Worm (Caenorhabditis elegans): Measurements from ENCODE around the gene srx-22.

Gene srx-22

DNA sequence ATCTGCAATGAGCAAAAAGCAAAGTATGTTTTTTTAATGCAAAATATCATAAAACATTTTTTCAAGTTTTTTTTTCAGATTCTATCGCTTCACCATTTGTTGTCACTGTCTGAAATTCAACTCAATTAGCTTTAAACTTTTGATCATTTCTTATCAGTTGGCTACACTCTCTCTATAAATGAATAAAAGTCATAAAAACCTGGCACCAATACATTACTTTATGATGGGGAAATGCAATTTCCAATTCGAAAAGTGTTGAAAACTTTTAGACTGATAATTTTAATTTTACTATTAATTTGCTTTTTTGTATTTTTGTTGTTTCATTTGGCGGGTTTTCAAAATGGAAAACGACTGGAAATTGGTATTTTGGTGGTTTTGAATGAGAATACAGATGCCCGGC, 4.1 kb downstream of the srx-22 start, which contains the start of gene F31F4.1:
F31F4.1 (plus strand) TSS at position 203 of the 400 bp plus-strand sequence.
- TF ChIP-seq ceh-62 (tag; optimal IDR thresholded peaks at IDR 0.05) (no peak), ceh-32 (tag; optimal IDR thresholded peaks at IDR 0.05; ENCODE audit: poor library complexity) (no peak), aha-1 (tag) (peak; percentile 55), Y48G9A.11 (GFP tag; IDR thresholded peaks at IDR 0.05) (no peak), daf-16 (GFP tag; optimal IDR thresholded peaks at IDR 0.05) (no peak), daf-16 (tag; optimal IDR thresholded peaks at IDR 0.05) (peak; percentile 81), madf-9 (GFP tag; conservative IDR thresholded peaks at IDR 0.05) (no peak), ceh-28 (tag; optimal IDR thresholded peaks at IDR 0.05) (no peak), ZK546.5 (tag; optimal IDR thresholded peaks at IDR 0.05) (no peak), php-3 (GFP tag; IDR thresholded peaks at IDR 0.05) (peak; percentile 83), dve-1 (tag; optimal IDR thresholded peaks at IDR 0.05; ENCODE audit: insufficient read depth) (peak; percentile 47), R02D3.7 (tag; optimal IDR thresholded peaks at IDR 0.05) (no peak), nhr-28 (tag; optimal IDR thresholded peaks at IDR 0.05) (peak; percentile 63), pqm-1 (tag; optimal IDR thresholded peaks at IDR 0.05) (peak; percentile 75), nhr-77 (tag; optimal IDR thresholded peaks at IDR 0.05) (peak; percentile 63)

DNA sequence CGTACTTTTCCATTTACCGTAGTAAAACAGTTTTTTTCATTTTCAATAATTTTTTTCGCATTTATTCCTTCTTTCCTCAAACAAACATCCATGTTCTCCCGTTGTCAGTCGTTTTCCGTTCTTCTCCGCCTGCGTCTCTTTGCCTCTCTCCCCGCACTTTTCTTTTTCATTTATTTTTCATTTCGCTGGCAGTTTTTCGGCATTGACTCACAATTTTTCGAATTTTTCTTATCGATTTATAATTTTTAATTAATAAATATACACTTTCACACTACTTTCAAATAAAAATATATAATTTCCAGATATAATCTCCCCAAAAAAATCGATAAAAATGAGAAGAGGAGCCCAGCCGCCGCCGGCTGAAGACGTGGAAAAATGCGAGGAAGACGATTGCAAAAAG, 7.6 kb downstream of the srx-22 start, which contains the start of gene H25P19.1:
H25P19.1 (plus strand) TSS at position 301 of the 400 bp plus-strand sequence.
- TF ChIP-seq arid-1 (GFP tag; conservative IDR thresholded peaks at IDR 0.05): no peak
- TF ChIP-seq nhr-41 (GFP tag; IDR thresholded peaks at IDR 0.05): no peak
- TF ChIP-seq aha-1 (tag): no peak
- no peak for TF ChIP-seq daf-19 (GFP tag; conservative IDR thresholded peaks at IDR 0.05)
- TF ChIP-seq fkh-10 (GFP tag; optimal IDR thresholded peaks at IDR 0.05): no peak
- TF ChIP-seq ces-1 (GFP tag; optimal IDR thresholded peaks at IDR 0.05): no peak
- TF ChIP-seq duxl-1 (tag; optimal IDR thresholded peaks at IDR 0.05; ENCODE audit: poor library complexity): no peak
- TF ChIP-seq vab-7 (GFP tag; IDR thresholded peaks at IDR 0.05): no peak
- no peak for TF ChIP-seq Y5F2A.4 (GFP tag; optimal IDR thresholded peaks at IDR 0.05)
- TF ChIP-seq nhr-6 (tag; optimal IDR thresholded peaks at IDR 0.05): no peak
- TF ChIP-seq hif-1 (tag; optimal IDR thresholded peaks at IDR 0.05): no peak
- TF ChIP-seq aly-2 (tag; optimal IDR thresholded peaks at IDR 0.05): no peak
- TF ChIP-seq egl-27 (tag; optimal IDR thresholded peaks at IDR 0.05): no peak

DNA sequence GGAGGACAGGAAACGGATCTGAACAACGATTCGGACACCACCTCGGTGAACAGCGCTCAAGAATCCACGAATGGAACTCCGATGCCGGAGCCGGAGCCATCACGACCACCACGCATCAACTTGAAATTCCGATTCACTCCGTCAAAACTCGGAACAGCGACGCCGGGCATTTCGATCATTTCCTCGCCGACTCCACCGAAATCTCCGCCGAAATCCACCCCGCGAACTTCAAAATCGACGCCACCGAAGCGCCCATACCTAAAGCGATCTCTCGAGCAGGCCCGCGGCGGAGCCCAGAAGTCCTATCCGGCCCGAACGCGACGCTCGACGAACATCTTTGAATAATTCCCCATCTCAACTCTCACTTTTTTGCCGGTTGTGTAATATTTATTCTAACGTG, 9.8 kb downstream of the srx-22 start:
- TF ChIP-seq Y105C5A.15 (GFP tag; IDR thresholded peaks at IDR 0.05) (no peak), aha-1 (tag) (peak; percentile 72), set-16 (GFP tag; IDR thresholded peaks at IDR 0.05) (peak; percentile 87), mes-2 (tag; optimal IDR thresholded peaks at IDR 0.05; ENCODE audit: poor library complexity, severe bottlenecking) (no peak), php-3 (GFP tag; IDR thresholded peaks at IDR 0.05) (0 out of 2 replicates have a peak, but pooled peaks have one; percentile 26), madf-5 (GFP tag; IDR thresholded peaks at IDR 0.05) (0 out of 4 replicates have a peak, but pooled peaks of 1 of the 2 experiments have one; percentile 24)

DNA sequence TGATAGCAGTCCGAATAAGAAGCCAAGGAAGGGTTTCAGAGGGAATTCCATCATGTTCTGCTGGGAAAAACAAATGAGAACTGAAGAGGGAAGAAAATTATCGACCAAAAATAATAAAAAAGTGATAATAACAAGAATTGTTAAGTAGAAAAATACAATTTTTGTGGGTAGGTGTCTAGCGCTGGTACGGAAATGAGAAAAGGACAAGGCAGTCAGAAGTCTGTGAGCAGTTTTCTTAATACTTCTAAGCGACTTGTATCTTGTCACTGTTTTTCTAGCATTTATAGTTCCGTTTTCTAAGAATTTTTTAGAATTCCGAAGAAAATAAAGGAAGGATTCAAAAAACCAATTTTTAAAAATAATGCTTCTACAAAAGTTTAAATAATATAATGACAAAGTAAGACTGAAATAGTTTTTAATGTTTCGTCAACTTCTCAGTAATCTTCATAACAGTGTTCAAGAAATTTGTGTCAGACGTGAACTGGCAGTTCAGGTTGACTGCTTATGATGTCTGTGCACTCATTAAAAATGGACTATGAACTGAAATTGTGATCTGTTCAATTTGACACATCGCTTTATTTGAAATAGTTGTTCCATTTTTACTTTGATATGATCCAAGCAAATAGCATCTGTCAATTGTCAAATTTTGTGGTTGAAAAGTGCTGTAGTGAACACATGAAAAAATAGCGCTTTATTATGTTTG, 13.1 kb downstream of the srx-22 start, which contains the start of gene srx-4:
srx-4 (minus strand) TSS at position 51 of the 703 bp plus-strand sequence.
- TF ChIP-seq unc-62 (GFP tag; optimal IDR thresholded peaks at IDR 0.05 in 1 of 2): peak in 1 of 2 experiments; percentile 90
- no peak for TF ChIP-seq unc-62 (tag; optimal IDR thresholded peaks at IDR 0.05)
- no peak for TF ChIP-seq lin-15B (tag; optimal IDR thresholded peaks at IDR 0.05)
